Worm (Caenorhabditis elegans): ENCODE measurements around the gene ZC317.6.

DNA sequence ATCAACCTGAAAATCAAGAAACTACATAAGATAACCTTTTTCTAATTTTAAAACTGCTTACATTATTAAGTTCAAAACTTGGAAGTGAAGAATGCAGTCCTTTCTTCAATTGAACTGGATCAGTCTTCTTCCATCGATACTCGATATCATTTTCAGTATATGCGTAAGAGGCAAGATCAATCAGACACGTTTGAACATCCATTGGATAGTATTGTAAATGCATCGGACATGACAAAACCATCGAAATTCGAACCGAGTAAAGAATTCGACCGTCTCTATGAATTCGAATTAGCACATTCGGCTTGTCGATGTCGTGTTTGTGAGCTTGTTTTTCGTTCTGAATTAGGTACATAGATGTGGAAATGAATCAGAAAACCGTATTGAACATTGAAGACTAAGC is 17.6 kb downstream of the ZC317.6 start:
- no peak for TF ChIP-seq him-1 (tag; optimal IDR thresholded peaks at IDR 0.05)
- TF ChIP-seq W03F9.2 (tag; optimal IDR thresholded peaks at IDR 0.05), result no peak
